Worm (Caenorhabditis elegans) whole organism, early embryonic: ENCODE measurements around the gene mob-2.

ENCODE experiments used
- ama-1 ChIP-seq: fragments of 150-350 bp; optimal IDR thresholded peaks from 2 replicates; lab custom pipeline; 2014
- ceh-36 ChIP-seq: sonication (generic microtip); optimal IDR thresholded peaks from 2 replicates; lab custom pipeline; 2016; ENCODE audit warnings: missing genetic modification characterization, inconsistent platforms, missing compliant biosample characterization
- hmbx-1 ChIP-seq: sonication (generic microtip); optimal IDR thresholded peaks from 2 replicates; lab custom pipeline; 2016; ENCODE audit warnings: mild to moderate bottlenecking, missing genetic modification characterization, missing compliant biosample characterization
- hmg-4 ChIP-seq: fragments of 200-800 bp; sonication (Bioruptor generic); optimal IDR thresholded peaks from 2 replicates; lab custom pipeline; 2018; ENCODE audit warnings: mild to moderate bottlenecking, missing genetic modification characterization, missing compliant biosample characterization
- hnd-1 ChIP-seq: sonication (generic microtip); optimal IDR thresholded peaks from 2 replicates; lab custom pipeline; 2016; ENCODE audit warnings: missing genetic modification characterization, missing compliant biosample characterization
- tbx-37 ChIP-seq: fragments of 200-800 bp; sonication (Bioruptor generic); conservative IDR thresholded peaks from 2 replicates; pipeline ENCODE4 v1.3.6; 2022; ENCODE audit warnings: missing genetic modification reagents, missing genetic modification characterization, missing compliant biosample characterization

DNA sequence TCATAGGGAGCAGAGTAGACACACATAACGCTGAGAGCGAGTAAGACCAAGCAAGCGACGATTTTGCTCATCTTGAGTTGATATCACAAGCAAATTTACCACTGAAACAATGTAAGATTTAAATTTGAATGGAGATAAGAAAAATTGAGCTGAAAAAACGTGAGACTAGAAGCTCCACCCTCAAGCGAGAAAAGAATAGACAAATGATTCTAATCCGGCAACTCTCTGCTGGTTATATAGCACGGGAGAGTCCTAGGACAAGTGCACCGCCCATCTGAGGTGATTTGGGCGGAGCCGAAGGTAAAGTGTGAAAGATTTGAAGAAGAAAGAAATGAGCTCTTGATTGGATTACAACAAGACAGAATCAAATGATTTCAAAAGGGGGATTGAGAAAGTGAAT, 8.5 kb upstream of the mob-2 start, which contains the start of gene nlp-3:
- TF ChIP-seq ama-1 (lab: Kevin White, UChicago) = no peak
- TF ChIP-seq hnd-1 = no peak
- TF ChIP-seq hmbx-1 (tag; lab: Kevin White, UChicago) = no peak
- TF ChIP-seq hmg-4 (GFP tag; lab: Kevin White, UChicago) = no peak
- TF ChIP-seq ceh-36 (tag; lab: Kevin White, UChicago) = no peak
- no peak for TF ChIP-seq tbx-37 (GFP tag; lab: Robert Waterston, UW)
